Worm (Caenorhabditis elegans) whole organism, early embryonic: ENCODE results near the gene T10D4.6.

Source experiments
- B0310.2 ChIP-seq: sonication (generic microtip); optimal IDR thresholded peaks from 2 replicates; lab custom pipeline; 2016; ENCODE audit warnings: mild to moderate bottlenecking, missing genetic modification characterization, missing compliant biosample characterization
- F13C5.2 ChIP-seq: sonication (generic microtip); optimal IDR thresholded peaks from 2 replicates; lab custom pipeline; 2017; ENCODE audit warnings: mild to moderate bottlenecking, missing genetic modification characterization, inconsistent platforms, missing compliant biosample characterization
- aly-1 ChIP-seq: sonication (generic microtip); optimal IDR thresholded peaks from 2 replicates; lab custom pipeline; 2016; ENCODE audit warnings: missing genetic modification characterization, missing compliant biosample characterization
- ama-1 ChIP-seq: fragments of 150-350 bp; optimal IDR thresholded peaks from 2 replicates; lab custom pipeline; 2014
- ceh-13 ChIP-seq: fragments of 200-800 bp; sonication (Bioruptor generic); optimal IDR thresholded peaks from 2 replicates; lab custom pipeline; 2018; ENCODE audit warnings: mild to moderate bottlenecking, missing genetic modification characterization, missing compliant biosample characterization
- ceh-36 ChIP-seq: sonication (generic microtip); optimal IDR thresholded peaks from 2 replicates; lab custom pipeline; 2016; ENCODE audit warnings: missing genetic modification characterization, inconsistent platforms, missing compliant biosample characterization
- ets-7 ChIP-seq: sonication (generic microtip); optimal IDR thresholded peaks from 2 replicates; lab custom pipeline; 2016; ENCODE audit warnings: missing genotype, missing genetic modification characterization, missing compliant biosample characterization
- flt-1 ChIP-seq: fragments of 200-800 bp; sonication (Bioruptor generic); IDR thresholded peaks from 2 replicates; pipeline ENCODE4 v1.3.6; 2022; ENCODE audit warnings: missing genetic modification characterization, missing compliant biosample characterization
- hmbx-1 ChIP-seq: sonication (generic microtip); optimal IDR thresholded peaks from 2 replicates; lab custom pipeline; 2016; ENCODE audit warnings: mild to moderate bottlenecking, missing genetic modification characterization, missing compliant biosample characterization
- hmg-4 ChIP-seq: fragments of 200-800 bp; sonication (Bioruptor generic); optimal IDR thresholded peaks from 2 replicates; lab custom pipeline; 2018; ENCODE audit warnings: mild to moderate bottlenecking, missing genetic modification characterization, missing compliant biosample characterization
- hnd-1 ChIP-seq: sonication (generic microtip); optimal IDR thresholded peaks from 2 replicates; lab custom pipeline; 2016; ENCODE audit warnings: missing genetic modification characterization, missing compliant biosample characterization
- pes-1 ChIP-seq: fragments of 200-800 bp; sonication (Bioruptor generic); IDR thresholded peaks from 2 replicates; pipeline ENCODE4 v1.3.6; 2022; ENCODE audit warnings: missing genetic modification reagents, missing genetic modification characterization, missing compliant biosample characterization
- scrt-1 ChIP-seq: fragments of 200-800 bp; sonication (Bioruptor generic); IDR thresholded peaks from 2 replicates; pipeline ENCODE4 v1.3.6; 2022; ENCODE audit warnings: missing genetic modification characterization, missing compliant biosample characterization
- sea-1 ChIP-seq: fragments of 200-800 bp; sonication (Bioruptor generic); conservative IDR thresholded peaks from 2 replicates; pipeline ENCODE4 v1.3.6; 2022; ENCODE audit warnings: missing genetic modification characterization, missing compliant biosample characterization
- tbx-11 ChIP-seq: fragments of 200-800 bp; sonication (Bioruptor generic); IDR thresholded peaks from 2 replicates; pipeline ENCODE4 v1.3.6; 2022; ENCODE audit warnings: missing genetic modification characterization, missing compliant biosample characterization
- tbx-37 ChIP-seq: fragments of 200-800 bp; sonication (Bioruptor generic); conservative IDR thresholded peaks from 2 replicates; pipeline ENCODE4 v1.3.6; 2022; ENCODE audit warnings: missing genetic modification reagents, missing genetic modification characterization, missing compliant biosample characterization
- tra-4 ChIP-seq: sonication (generic microtip); optimal IDR thresholded peaks from 2 replicates; lab custom pipeline; 2017; ENCODE audit warnings: missing genetic modification characterization, missing compliant biosample characterization

The T10D4.6 gene

ce11 chrII:3091268-3091667 lies 27.9 kb upstream of the T10D4.6 start, which contains the start of gene srg-21:
TSS of gene srg-21 (minus strand) at chrII:3091368.
- TF ChIP-seq ceh-36 (tag; lab: Kevin White, UChicago) (no peak), scrt-1 (GFP tag; lab: Robert Waterston, UW) (no peak), F13C5.2 (tag; lab: Kevin White, UChicago) (no peak), tbx-11 (GFP tag; lab: Robert Waterston, UW) (no peak), ama-1 (lab: Kevin White, UChicago) (no peak), sea-1 (GFP tag; lab: Robert Waterston, UW) (no peak), pes-1 (GFP tag; lab: Robert Waterston, UW) (no peak), tbx-37 (GFP tag; lab: Robert Waterston, UW) (no peak), hmg-4 (no peak), B0310.2 (tag; lab: Kevin White, UChicago) (no peak), hnd-1 (tag; lab: Kevin White, UChicago) (no peak), hmbx-1 (tag; lab: Kevin White, UChicago) (no peak), aly-1 (no peak), tra-4 (tag; lab: Kevin White, UChicago) (no peak)

ce11 chrII:3093352-3093751 lies 25.8 kb upstream of the T10D4.6 start, which contains the start of gene srg-22:
TSS of gene srg-22 (minus strand) at chrII:3093452.
- no peak for TF ChIP-seq tbx-11 (GFP tag; lab: Robert Waterston, UW)
- no peak for TF ChIP-seq hmg-4
- no peak for TF ChIP-seq ama-1 (lab: Kevin White, UChicago)
- no peak for TF ChIP-seq aly-1
- TF ChIP-seq sea-1 (GFP tag; lab: Robert Waterston, UW): no peak
- TF ChIP-seq B0310.2 (tag; lab: Kevin White, UChicago): no peak
- TF ChIP-seq hmbx-1 (tag; lab: Kevin White, UChicago): no peak
- no peak for TF ChIP-seq flt-1 (GFP tag; lab: Robert Waterston, UW)
- no peak for TF ChIP-seq tra-4 (tag; lab: Kevin White, UChicago)
- TF ChIP-seq ceh-13 (GFP tag; lab: Kevin White, UChicago): no peak
- TF ChIP-seq ets-7 (tag; lab: Kevin White, UChicago): no peak
- TF ChIP-seq scrt-1 (GFP tag; lab: Robert Waterston, UW): no peak
- no peak for TF ChIP-seq ceh-36 (tag; lab: Kevin White, UChicago)
- TF ChIP-seq pes-1 (GFP tag; lab: Robert Waterston, UW): no peak
- TF ChIP-seq tbx-37 (GFP tag; lab: Robert Waterston, UW): no peak
- no peak for TF ChIP-seq F13C5.2 (tag; lab: Kevin White, UChicago)
- no peak for TF ChIP-seq hnd-1 (tag; lab: Kevin White, UChicago)

ce11 chrII:3096060-3096459 lies 23.1 kb upstream of the T10D4.6 start, which contains the start of gene srg-23:
TSS of gene srg-23 (minus strand) at chrII:3096160.
- TF ChIP-seq ceh-13 (GFP tag; lab: Kevin White, UChicago) (no peak), hmg-4 (no peak), tbx-37 (GFP tag; lab: Robert Waterston, UW) (no peak), F13C5.2 (tag; lab: Kevin White, UChicago) (no peak), scrt-1 (GFP tag; lab: Robert Waterston, UW) (no peak), ceh-36 (tag; lab: Kevin White, UChicago) (no peak), hmbx-1 (tag; lab: Kevin White, UChicago) (no peak), pes-1 (GFP tag; lab: Robert Waterston, UW) (no peak), flt-1 (GFP tag; lab: Robert Waterston, UW) (no peak), aly-1 (no peak), ets-7 (tag; lab: Kevin White, UChicago) (no peak), ama-1 (lab: Kevin White, UChicago) (no peak), tbx-11 (GFP tag; lab: Robert Waterston, UW) (no peak), tra-4 (tag; lab: Kevin White, UChicago) (no peak), sea-1 (GFP tag; lab: Robert Waterston, UW) (no peak), hnd-1 (tag; lab: Kevin White, UChicago) (no peak), B0310.2 (tag; lab: Kevin White, UChicago) (no peak)

- no peak for TF ChIP-seq flt-1 (GFP tag; lab: Robert Waterston, UW)
- no peak for TF ChIP-seq tbx-37 (GFP tag; lab: Robert Waterston, UW)
- no peak for TF ChIP-seq sea-1 (GFP tag; lab: Robert Waterston, UW)
- no peak for TF ChIP-seq B0310.2 (tag; lab: Kevin White, UChicago)
- TF ChIP-seq pes-1 (GFP tag; lab: Robert Waterston, UW): no peak
- TF ChIP-seq ama-1 (lab: Kevin White, UChicago): no peak
- TF ChIP-seq ceh-13 (GFP tag; lab: Kevin White, UChicago): no peak
- TF ChIP-seq tra-4 (tag; lab: Kevin White, UChicago): no peak
- no peak for TF ChIP-seq F13C5.2 (tag; lab: Kevin White, UChicago)
- TF ChIP-seq hnd-1 (tag; lab: Kevin White, UChicago): no peak
- TF ChIP-seq ceh-36 (tag; lab: Kevin White, UChicago): no peak
- no peak for TF ChIP-seq scrt-1 (GFP tag; lab: Robert Waterston, UW)
- no peak for TF ChIP-seq hmg-4
- TF ChIP-seq ets-7 (tag; lab: Kevin White, UChicago): no peak
- TF ChIP-seq tbx-11 (GFP tag; lab: Robert Waterston, UW): no peak
- no peak for TF ChIP-seq aly-1
- TF ChIP-seq hmbx-1 (tag; lab: Kevin White, UChicago): no peak
Measured at ce11 chrII:3096857-3097256, 22.3 kb upstream of the T10D4.6 start, which contains the start of gene Y25C1A.14. TSS of gene Y25C1A.14 (minus strand) at chrII:3096957.

ce11 chrII:3100546-3100945 lies 18.6 kb upstream of the T10D4.6 start, which contains the start of gene srg-24:
TSS of gene srg-24 (minus strand) at chrII:3100646.
- TF ChIP-seq tbx-37 (GFP tag; lab: Robert Waterston, UW) (no peak), ets-7 (tag; lab: Kevin White, UChicago) (no peak), sea-1 (GFP tag; lab: Robert Waterston, UW) (no peak), flt-1 (GFP tag; lab: Robert Waterston, UW) (no peak)

- TF ChIP-seq B0310.2 (tag; lab: Kevin White, UChicago) (no peak), aly-1 (no peak), hmbx-1 (tag; lab: Kevin White, UChicago) (no peak), tbx-11 (GFP tag; lab: Robert Waterston, UW) (no peak), hmg-4 (no peak), ama-1 (lab: Kevin White, UChicago) (no peak), ceh-13 (GFP tag; lab: Kevin White, UChicago) (no peak), hnd-1 (tag; lab: Kevin White, UChicago) (no peak), ceh-36 (tag; lab: Kevin White, UChicago) (no peak), sea-1 (GFP tag; lab: Robert Waterston, UW) (no peak), flt-1 (GFP tag; lab: Robert Waterston, UW) (no peak), tra-4 (tag; lab: Kevin White, UChicago) (no peak), scrt-1 (GFP tag; lab: Robert Waterston, UW) (no peak), pes-1 (GFP tag; lab: Robert Waterston, UW) (no peak), tbx-37 (GFP tag; lab: Robert Waterston, UW) (no peak), F13C5.2 (tag; lab: Kevin White, UChicago) (no peak)
Measured at ce11 chrII:3102018-3102417, 17.1 kb upstream of the T10D4.6 start, which contains the start of gene clec-121. TSS of gene clec-121 (plus strand) at chrII:3102318.
